Worm (Caenorhabditis elegans): ENCODE data around the gene hmg-11.

DNA sequence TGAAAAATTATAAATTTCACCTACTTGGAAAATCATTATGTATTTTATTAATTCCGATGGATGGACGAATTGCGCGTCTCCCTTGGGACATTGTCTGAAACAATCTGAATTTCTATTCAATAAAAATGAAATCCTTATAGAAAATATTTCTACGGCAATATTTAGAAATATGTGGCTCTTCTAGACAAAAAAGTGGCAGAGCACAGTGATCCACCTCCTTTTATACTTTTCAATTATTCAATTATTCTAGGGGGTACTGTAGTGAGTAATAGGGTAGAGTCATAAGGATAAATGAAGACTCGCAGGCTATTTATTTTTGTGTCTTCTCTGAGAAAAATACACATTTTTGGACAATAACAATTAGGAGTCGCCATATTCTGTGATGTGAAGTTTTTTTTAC, 9.7 kb upstream of the hmg-11 start, which contains the start of gene T05A7.12:
- no peak for TF ChIP-seq unc-62 (GFP tag; optimal IDR thresholded peaks at IDR 0.05)
- no peak for TF ChIP-seq ama-1 (optimal IDR thresholded peaks at IDR 0.05)
- no peak for TF ChIP-seq ama-1 (GFP tag; optimal IDR thresholded peaks at IDR 0.05)
- no peak for TF ChIP-seq egl-44 (GFP tag; IDR thresholded peaks at IDR 0.05)
- no peak for TF ChIP-seq nhr-90 (tag; optimal IDR thresholded peaks at IDR 0.05)
- no peak for TF ChIP-seq B0035.1 (tag; optimal IDR thresholded peaks at IDR 0.05)
- no peak for TF ChIP-seq C17E4.6 (GFP tag; IDR thresholded peaks at IDR 0.05)
- TF ChIP-seq athp-1 (tag; optimal IDR thresholded peaks at IDR 0.05): no peak
- TF ChIP-seq K11D2.4 (GFP tag; IDR thresholded peaks at IDR 0.05): no peak
- TF ChIP-seq nhr-179 (tag; optimal IDR thresholded peaks at IDR 0.05): no peak
- TF ChIP-seq F49E8.2 (tag; optimal IDR thresholded peaks at IDR 0.05; ENCODE audit: insufficient read depth): no peak
- TF ChIP-seq K12H6.12 (tag; optimal IDR thresholded peaks at IDR 0.05): no peak
- no peak for TF ChIP-seq ets-4 (GFP tag; optimal IDR thresholded peaks at IDR 0.05)

All from whole organism, young adult.